Fruit fly (Drosophila melanogaster) whole organism, adult: Measurements from ENCODE around the gene BI-1.

Experiments
- CG11617 ChIP-seq: fragments of 200-800 bp; sonication (Bioruptor generic); optimal IDR thresholded peaks from 2 replicates; lab custom pipeline; 2017; ENCODE audit warnings: mild to moderate bottlenecking, missing biosample characterization, missing genetic modification reagents, missing genetic modification characterization
- CG12768 ChIP-seq: fragments of 200-800 bp; sonication (Bioruptor generic); optimal IDR thresholded peaks from 2 replicates; lab custom pipeline; 2017; ENCODE audit warnings: missing biosample characterization, missing genetic modification characterization, mild to moderate bottlenecking, moderate library complexity, missing genetic modification reagents
- CG14711 ChIP-seq: fragments of 200-800 bp; sonication (Bioruptor generic); optimal IDR thresholded peaks from 2 replicates; lab custom pipeline; 2018; ENCODE audit warnings: missing biosample characterization, mild to moderate bottlenecking, missing genetic modification characterization, moderate library complexity
- CG1620 ChIP-seq: fragments of 200-800 bp; sonication (Bioruptor generic); optimal IDR thresholded peaks from 2 replicates; lab custom pipeline; 2016; ENCODE audit warnings: missing biosample characterization, missing genetic modification characterization
- CG33017 ChIP-seq: fragments of 200-800 bp; sonication (Bioruptor generic); optimal IDR thresholded peaks from 2 replicates; lab custom pipeline; 2018; ENCODE audit warnings: missing biosample characterization, mild to moderate bottlenecking, missing genetic modification characterization, moderate library complexity
- CG5204 ChIP-seq: fragments of 200-800 bp; sonication (Bioruptor generic); optimal IDR thresholded peaks from 2 replicates; lab custom pipeline; 2016; ENCODE audit warnings: missing biosample characterization, missing genetic modification characterization
- CG7045 ChIP-seq: fragments of 200-800 bp; sonication (Bioruptor generic); optimal IDR thresholded peaks from 2 replicates; lab custom pipeline; 2017; ENCODE audit warnings: missing biosample characterization, mild to moderate bottlenecking, missing genetic modification characterization
- CG7101 ChIP-seq: fragments of 200-800 bp; sonication (Bioruptor generic); optimal IDR thresholded peaks from 2 replicates; lab custom pipeline; 2018; ENCODE audit warnings: missing biosample characterization, mild to moderate bottlenecking, missing genetic modification characterization, moderate library complexity
- Clk ChIP-seq: fragments of 200-800 bp; sonication (Bioruptor generic); optimal IDR thresholded peaks from 2 replicates; lab custom pipeline; 2017; ENCODE audit warnings: missing biosample characterization, missing genetic modification characterization
- Crg-1 ChIP-seq: fragments of 200-800 bp; sonication (Bioruptor generic); optimal IDR thresholded peaks from 2 replicates; lab custom pipeline; 2016; ENCODE audit warnings: missing biosample characterization, missing genetic modification characterization
- Hr96 ChIP-seq: fragments of 200-800 bp; sonication (Bioruptor generic); optimal IDR thresholded peaks from 2 replicates; lab custom pipeline; 2016; ENCODE audit warnings: missing biosample characterization, missing genetic modification characterization
- bab1 ChIP-seq: fragments of 200-800 bp; sonication (Bioruptor generic); optimal IDR thresholded peaks from 3 replicates; lab custom pipeline; 2019; ENCODE audit warnings: missing biosample characterization, mild to moderate bottlenecking, missing genetic modification characterization, moderate library complexity
- cic ChIP-seq: fragments of 200-800 bp; sonication (Bioruptor generic); optimal IDR thresholded peaks from 2 replicates; lab custom pipeline; 2017; ENCODE audit warnings: missing biosample characterization, mild to moderate bottlenecking, missing genetic modification characterization, moderate library complexity
- cnc ChIP-seq, 2 experiments: fragments of >200 bp; optimal IDR thresholded peaks; 2 replicates each; lab custom pipeline; 2017
- kay ChIP-seq: fragments of 200-800 bp; sonication (Bioruptor generic); peaks from one replicate; lab custom pipeline; 2016; ENCODE audit warnings: missing biosample characterization, missing genetic modification characterization, borderline replicate concordance
- ovo ChIP-seq: fragments of 200-800 bp; sonication (Bioruptor generic); optimal IDR thresholded peaks from 2 replicates; lab custom pipeline; 2016; ENCODE audit warnings: missing biosample characterization, missing genetic modification characterization
- pad ChIP-seq: fragments of 200-800 bp; sonication (Bioruptor generic); optimal IDR thresholded peaks from 3 replicates; lab custom pipeline; 2017; ENCODE audit warnings: missing biosample characterization, missing genetic modification characterization, mild to moderate bottlenecking, moderate library complexity, missing genetic modification reagents
- toe ChIP-seq: fragments of 200-800 bp; sonication (Bioruptor generic); optimal IDR thresholded peaks from 2 replicates; lab custom pipeline; 2016; ENCODE audit warnings: missing biosample characterization, missing genetic modification characterization

Gene BI-1

DNA sequence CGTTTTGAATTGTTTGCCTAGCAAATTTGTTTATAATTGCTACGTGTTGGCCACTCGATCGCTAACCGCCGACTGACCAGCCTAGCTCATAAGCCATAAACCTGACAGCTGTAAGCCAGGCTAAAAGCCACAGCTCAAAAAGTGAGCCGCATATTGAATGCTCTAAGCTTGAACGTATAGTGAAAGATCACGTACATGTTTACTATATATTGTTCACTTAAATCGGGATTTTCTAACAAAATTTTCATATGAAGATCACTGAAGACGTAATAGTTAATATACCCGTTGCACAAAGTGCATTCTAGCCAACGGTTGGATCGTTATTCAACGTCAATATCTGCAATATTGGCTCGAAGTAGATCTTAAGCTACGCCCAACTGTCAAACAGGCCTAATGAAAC is 22.3 kb downstream of the BI-1 start:
- TF ChIP-seq Hr96 (GFP tag; lab: Kevin White, UChicago), result no peak
- no peak for TF ChIP-seq CG33017 (tag; lab: Kevin White, UChicago)

DNA sequence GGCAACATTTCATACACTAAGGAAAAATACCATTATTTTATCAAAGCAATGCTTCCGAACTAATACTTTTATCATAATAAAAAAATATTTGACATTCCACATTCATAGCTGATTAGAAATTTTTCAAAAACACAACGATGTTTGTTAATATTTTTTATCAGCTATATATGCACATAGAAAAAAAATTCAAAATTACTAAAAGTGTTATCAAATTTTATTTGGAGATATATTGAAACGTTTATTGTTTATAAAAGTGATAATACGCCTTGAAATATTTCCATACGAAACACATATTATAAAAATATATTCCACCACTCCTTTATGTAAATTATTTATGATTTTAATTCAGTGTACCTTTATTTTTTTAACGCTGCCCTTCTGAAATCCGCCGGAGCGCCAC is 23.0 kb downstream of the BI-1 start:
- TF ChIP-seq Clk (GFP tag; lab: Kevin White, UChicago) (no peak), cnc (optimal IDR thresholded peaks at IDR 0.05; lab: Kevin White, UChicago) (no peak), CG33017 (tag; lab: Kevin White, UChicago) (no peak), toe (no peak), CG14711 (tag; lab: Kevin White, UChicago) (no peak), cic (GFP tag; lab: Kevin White, UChicago) (no peak), CG11617 (GFP tag; lab: Kevin White, UChicago) (no peak), CG5204 (GFP tag; lab: Kevin White, UChicago) (no peak), bab1 (GFP tag; lab: Kevin White, UChicago) (no peak), pad (GFP tag; lab: Kevin White, UChicago) (no peak), Crg-1 (GFP tag; lab: Kevin White, UChicago) (no peak), kay (GFP tag; lab: Kevin White, UChicago) (no peak), CG12768 (GFP tag; lab: Kevin White, UChicago) (no peak), CG1620 (GFP tag; lab: Kevin White, UChicago) (no peak)

DNA sequence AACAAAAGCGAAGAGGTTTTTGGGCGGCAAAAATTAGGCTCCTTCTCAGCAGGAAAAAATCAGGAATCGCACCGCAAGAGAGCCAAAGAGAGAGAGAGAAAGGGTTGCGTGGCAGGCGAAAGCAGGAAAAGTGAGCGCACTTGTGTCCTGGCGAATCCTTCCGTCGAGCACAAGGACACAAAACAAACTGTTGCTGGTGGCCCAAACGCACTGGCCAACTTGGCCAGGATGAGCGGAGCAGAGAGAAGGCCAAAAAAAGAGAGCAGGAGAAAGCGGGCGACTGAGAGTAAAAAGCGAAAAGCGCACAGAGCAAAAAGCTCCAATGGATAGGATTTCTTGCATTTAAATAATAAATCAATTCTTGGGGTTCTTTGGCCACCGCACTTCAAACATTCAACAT is 23.4 kb downstream of the BI-1 start:
- TF ChIP-seq cnc (optimal IDR thresholded peaks at IDR 0.05; lab: Kevin White, UChicago) (no peak), ovo (no peak)

DNA sequence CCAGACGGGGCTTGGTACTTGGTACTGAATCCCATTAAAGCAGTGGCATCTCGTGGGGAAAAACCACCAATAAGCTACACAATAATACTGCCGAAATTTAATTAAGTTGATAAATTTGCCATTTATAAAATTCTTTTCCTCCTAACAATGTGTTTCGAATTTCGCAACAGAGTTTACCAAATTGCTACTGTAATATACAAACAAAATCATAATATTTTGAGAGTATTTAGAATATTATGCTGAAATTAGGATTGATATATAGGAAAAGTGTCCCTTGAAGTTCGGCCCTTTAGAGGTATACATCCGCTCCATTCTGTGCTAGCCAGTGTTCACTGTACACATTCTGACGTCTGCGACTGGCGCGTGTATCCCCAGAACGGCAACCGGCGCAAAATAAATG is 24.1 kb downstream of the BI-1 start:
- TF ChIP-seq CG5204 (GFP tag; lab: Kevin White, UChicago) (no peak), bab1 (GFP tag; lab: Kevin White, UChicago) (no peak), CG1620 (GFP tag; lab: Kevin White, UChicago) (no peak), CG7045 (GFP tag; lab: Kevin White, UChicago) (no peak), pad (GFP tag; lab: Kevin White, UChicago) (no peak), CG14711 (tag; lab: Kevin White, UChicago) (no peak), CG7101 (tag; lab: Kevin White, UChicago) (no peak)
